Fruit fly (Drosophila melanogaster) whole organism, embryonic: Measurements from ENCODE around the gene Send2.

Experiments
- Aef1 ChIP-seq: fragments of 200-800 bp; sonication (Bioruptor generic); IDR thresholded peaks from 3 replicates; pipeline ENCODE4 v1.3.6; 2022; ENCODE audit warnings: missing biosample characterization, missing genetic modification characterization
- Atf3 ChIP-seq: fragments of 200-800 bp; sonication (Bioruptor generic); optimal IDR thresholded peaks from 3 replicates; lab custom pipeline; 2016; ENCODE audit warnings: missing biosample characterization, missing genetic modification characterization
- CG10321 ChIP-seq: fragments of 200-800 bp; sonication (Bioruptor generic); IDR thresholded peaks from 2 replicates; pipeline ENCODE4 v1.3.6; 2022; ENCODE audit warnings: missing biosample characterization, missing genetic modification characterization
- CG10543 ChIP-seq: fragments of 200-800 bp; sonication (Bioruptor generic); optimal IDR thresholded peaks from 3 replicates; lab custom pipeline; 2017; ENCODE audit warnings: missing biosample characterization, mild to moderate bottlenecking, missing genetic modification characterization, moderate library complexity
- CG15696 ChIP-seq: fragments of 200-800 bp; sonication (Bioruptor generic); optimal IDR thresholded peaks from 2 replicates; lab custom pipeline; 2019; ENCODE audit warnings: missing biosample characterization, mild to moderate bottlenecking, missing genetic modification characterization, moderate library complexity
- CG1647 ChIP-seq: fragments of 200-800 bp; sonication (Bioruptor generic); optimal IDR thresholded peaks from 3 replicates; lab custom pipeline; 2016; ENCODE audit warnings: missing biosample characterization, missing genetic modification characterization
- CG17186 ChIP-seq: fragments of 200-800 bp; sonication (Bioruptor generic); optimal IDR thresholded peaks from 3 replicates; lab custom pipeline; 2017; ENCODE audit warnings: missing biosample characterization, missing genetic modification reagents, missing genetic modification characterization
- CG1792 ChIP-seq: fragments of 200-800 bp; sonication (Bioruptor generic); optimal IDR thresholded peaks from 2 replicates; lab custom pipeline; 2016; ENCODE audit warnings: missing biosample characterization, missing genetic modification characterization
- CG2875 ChIP-seq: fragments of 200-800 bp; sonication (Bioruptor generic); optimal IDR thresholded peaks from 2 replicates; lab custom pipeline; 2017; ENCODE audit warnings: missing biosample characterization, mild to moderate bottlenecking, missing genetic modification characterization, missing genetic modification reagents
- CG31441 ChIP-seq: fragments of 200-800 bp; sonication (Bioruptor generic); IDR thresholded peaks from 2 replicates; pipeline ENCODE4 v1.3.6; 2022; ENCODE audit warnings: missing biosample characterization, missing genetic modification characterization
- CG3995 ChIP-seq: fragments of 200-800 bp; sonication (Bioruptor generic); optimal IDR thresholded peaks from 3 replicates; lab custom pipeline; 2016; ENCODE audit warnings: missing biosample characterization, missing genetic modification characterization
- CG4707 ChIP-seq: fragments of 200-800 bp; sonication (Bioruptor generic); optimal IDR thresholded peaks from 2 replicates; lab custom pipeline; 2018; ENCODE audit warnings: missing biosample characterization, mild to moderate bottlenecking, missing genetic modification characterization, moderate library complexity
- CG5245 ChIP-seq: fragments of 200-800 bp; sonication (Bioruptor generic); optimal IDR thresholded peaks from 3 replicates; lab custom pipeline; 2016; ENCODE audit warnings: missing biosample characterization, missing genetic modification characterization
- CG7271 ChIP-seq: fragments of 200-800 bp; sonication (Bioruptor generic); optimal IDR thresholded peaks from 2 replicates; lab custom pipeline; 2018; ENCODE audit warnings: missing biosample characterization, mild to moderate bottlenecking, missing genetic modification characterization, moderate library complexity
- CG7357 ChIP-seq: fragments of 200-800 bp; sonication (Bioruptor generic); IDR thresholded peaks from 3 replicates; pipeline ENCODE4 v1.3.6; 2022; ENCODE audit warnings: missing biosample characterization, missing genetic modification characterization
- CG7745 ChIP-seq: fragments of 200-800 bp; sonication (Bioruptor generic); optimal IDR thresholded peaks from 2 replicates; lab custom pipeline; 2018; ENCODE audit warnings: missing biosample characterization, mild to moderate bottlenecking, missing genetic modification characterization, moderate library complexity
- CG7963 ChIP-seq: fragments of 200-800 bp; sonication (Bioruptor generic); IDR thresholded peaks from 3 replicates; pipeline ENCODE4 v1.3.6; 2022; ENCODE audit warnings: missing biosample characterization, missing genetic modification characterization; ENCODE audit not compliant: partially characterized antibody
- CG9727 ChIP-seq: fragments of 200-800 bp; sonication (Bioruptor generic); optimal IDR thresholded peaks from 3 replicates; lab custom pipeline; 2017; ENCODE audit warnings: missing biosample characterization, mild to moderate bottlenecking, missing genetic modification characterization
- CG9817 ChIP-seq: fragments of 200-800 bp; sonication (Bioruptor generic); optimal IDR thresholded peaks from 2 replicates; lab custom pipeline; 2018; ENCODE audit warnings: missing biosample characterization, mild to moderate bottlenecking, missing genetic modification characterization, moderate library complexity
- CoRest ChIP-seq: fragments of 200-800 bp; sonication (Bioruptor generic); optimal IDR thresholded peaks from 3 replicates; lab custom pipeline; 2018; ENCODE audit warnings: missing biosample characterization, mild to moderate bottlenecking, missing genetic modification characterization, moderate library complexity
- Dad ChIP-seq: fragments of 200-800 bp; sonication (Bioruptor generic); optimal IDR thresholded peaks from 3 replicates; lab custom pipeline; 2016; ENCODE audit warnings: missing biosample characterization, missing genetic modification characterization
- Elba2 ChIP-seq: fragments of 200-800 bp; sonication (Bioruptor generic); optimal IDR thresholded peaks from 3 replicates; lab custom pipeline; 2016; ENCODE audit warnings: missing biosample characterization, missing genetic modification characterization
- Fer2 ChIP-seq: fragments of 200-800 bp; sonication (Bioruptor generic); optimal IDR thresholded peaks from 2 replicates; lab custom pipeline; 2018; ENCODE audit warnings: missing biosample characterization, mild to moderate bottlenecking, missing genetic modification characterization, moderate library complexity
- HmgD ChIP-seq: fragments of 200-800 bp; sonication (Bioruptor generic); optimal IDR thresholded peaks from 3 replicates; lab custom pipeline; 2016; ENCODE audit warnings: missing biosample characterization, missing genetic modification characterization
- Hr39 ChIP-seq: fragments of >200 bp; optimal IDR thresholded peaks from 2 replicates; lab custom pipeline; 2017
- Lim3 ChIP-seq: fragments of 200-800 bp; sonication (Bioruptor generic); IDR thresholded peaks from 2 replicates; pipeline ENCODE4 v1.3.6; 2022; ENCODE audit warnings: missing biosample characterization, missing genetic modification characterization
- Lpt ChIP-seq: fragments of >200 bp; optimal IDR thresholded peaks from 2 replicates; lab custom pipeline; 2018; ENCODE audit warnings: missing biosample characterization, missing genetic modification characterization
- MESR4 ChIP-seq: fragments of 200-800 bp; sonication (Bioruptor generic); optimal IDR thresholded peaks from 2 replicates; lab custom pipeline; 2018; ENCODE audit warnings: missing biosample characterization, mild to moderate bottlenecking, missing genetic modification characterization, moderate library complexity
- Med ChIP-seq: fragments of 200-800 bp; sonication (Bioruptor generic); peaks from one replicate; lab custom pipeline; 2016; ENCODE audit warnings: missing biosample characterization, missing genetic modification characterization, mild to moderate bottlenecking, inconsistent platforms, moderate library complexity
- NFAT ChIP-seq: fragments of 200-800 bp; sonication (Bioruptor generic); IDR thresholded peaks from 2 replicates; pipeline ENCODE4 v1.3.6; 2022; ENCODE audit warnings: missing biosample characterization, missing genetic modification characterization
- Pdp1 ChIP-seq, 2 experiments: fragments of 200-800 bp; sonication (Bioruptor generic); optimal IDR thresholded peaks; 3 replicates each; lab custom pipeline; 2016; ENCODE audit warnings: missing biosample characterization in 2 of 2, missing genetic modification characterization in 2 of 2, mild to moderate bottlenecking in 1 of 2, moderate library complexity in 1 of 2
- Poxn ChIP-seq: fragments of 200-800 bp; sonication (Bioruptor generic); IDR thresholded peaks from 2 replicates; pipeline ENCODE4 v1.3.6; 2022; ENCODE audit warnings: missing biosample characterization, missing genetic modification characterization
- Six4 ChIP-seq: fragments of 200-800 bp; sonication (Bioruptor generic); optimal IDR thresholded peaks from 2 replicates; lab custom pipeline; 2016; ENCODE audit warnings: missing biosample characterization, missing genetic modification characterization
- Sry-δ ChIP-seq: fragments of 200-800 bp; sonication (Bioruptor generic); optimal IDR thresholded peaks from 2 replicates; lab custom pipeline; 2016; ENCODE audit warnings: missing biosample characterization, missing genetic modification characterization
- croc ChIP-seq: fragments of 200-800 bp; sonication (Bioruptor generic); conservative IDR thresholded peaks from 3 replicates; pipeline ENCODE4 v1.3.6; 2022; ENCODE audit warnings: missing biosample characterization, missing genetic modification characterization
- dmrt99B ChIP-seq: fragments of 200-800 bp; sonication (Bioruptor generic); optimal IDR thresholded peaks from 2 replicates; lab custom pipeline; 2018; ENCODE audit warnings: missing biosample characterization, mild to moderate bottlenecking, missing genetic modification characterization, moderate library complexity
- ems ChIP-seq: fragments of 200-800 bp; sonication (Bioruptor generic); optimal IDR thresholded peaks from 3 replicates; lab custom pipeline; 2016; ENCODE audit warnings: missing biosample characterization, missing genetic modification characterization
- esg ChIP-seq: fragments of 200-800 bp; sonication (Bioruptor generic); conservative IDR thresholded peaks from 2 replicates; pipeline ENCODE4 v1.3.6; 2022; ENCODE audit warnings: missing biosample characterization, missing genetic modification characterization
- fru ChIP-seq: fragments of >200 bp; optimal IDR thresholded peaks from 2 replicates; lab custom pipeline; 2017
- hbn ChIP-seq: fragments of 200-800 bp; sonication (Bioruptor generic); IDR thresholded peaks from 2 replicates; pipeline ENCODE4 v1.3.6; 2022; ENCODE audit warnings: missing biosample characterization, missing genetic modification characterization; ENCODE audit not compliant: partially characterized antibody
- her ChIP-seq: fragments of 200-800 bp; sonication (Bioruptor generic); optimal IDR thresholded peaks from 2 replicates; lab custom pipeline; 2016; ENCODE audit warnings: missing biosample characterization, missing genetic modification characterization
- maf-S ChIP-seq: fragments of 200-800 bp; sonication (Bioruptor generic); optimal IDR thresholded peaks from 2 replicates; lab custom pipeline; 2016; ENCODE audit warnings: missing biosample characterization, missing genetic modification characterization
- nau ChIP-seq: fragments of 200-800 bp; sonication (Bioruptor generic); optimal IDR thresholded peaks from 3 replicates; lab custom pipeline; 2017; ENCODE audit warnings: missing biosample characterization, mild to moderate bottlenecking, missing genetic modification characterization, missing genetic modification reagents
- oc ChIP-seq: fragments of 200-800 bp; sonication (Bioruptor generic); optimal IDR thresholded peaks from 2 replicates; lab custom pipeline; 2018; ENCODE audit warnings: missing biosample characterization, mild to moderate bottlenecking, missing genetic modification characterization, moderate library complexity
- pros ChIP-seq: fragments of 200-800 bp; sonication (Bioruptor generic); optimal IDR thresholded peaks from 3 replicates; lab custom pipeline; 2019; ENCODE audit warnings: missing biosample characterization, mild to moderate bottlenecking, missing genetic modification characterization, moderate library complexity
- repo ChIP-seq: fragments of 200-800 bp; sonication (Bioruptor generic); optimal IDR thresholded peaks from 2 replicates; lab custom pipeline; 2016; ENCODE audit warnings: missing biosample characterization, missing genetic modification characterization
- row ChIP-seq: fragments of 200-800 bp; sonication (Bioruptor generic); IDR thresholded peaks from 3 replicates; pipeline ENCODE4 v1.3.6; 2022; ENCODE audit warnings: missing biosample characterization, missing genetic modification characterization
- seq ChIP-seq: fragments of 200-800 bp; sonication (Bioruptor generic); IDR thresholded peaks from 2 replicates; pipeline ENCODE4 v1.3.6; 2022; ENCODE audit warnings: missing biosample characterization, missing genetic modification characterization
- sisA ChIP-seq: fragments of 200-800 bp; sonication (Bioruptor generic); IDR thresholded peaks from 2 replicates; pipeline ENCODE4 v1.3.6; 2022; ENCODE audit warnings: missing biosample characterization, missing genetic modification characterization
- slou ChIP-seq: fragments of 200-800 bp; sonication (Bioruptor generic); optimal IDR thresholded peaks from 3 replicates; lab custom pipeline; 2016; ENCODE audit warnings: missing biosample characterization, missing genetic modification characterization
- vfl ChIP-seq: fragments of 200-800 bp; sonication (Bioruptor generic); optimal IDR thresholded peaks from 2 replicates; lab custom pipeline; 2016; ENCODE audit warnings: missing biosample characterization, missing genetic modification characterization

Gene Send2

dm6 chr2L:14368833-14369232, 22.3 kb upstream of the Send2 start:
- TF ChIP-seq row (GFP tag; lab: Robert Waterston, UW) = peak; percentile 28; the same call in 1 of the 3 replicates
- peak; percentile 58 for TF ChIP-seq Med (GFP tag; lab: Kevin White, UChicago)
- no peak for TF ChIP-seq Lpt (GFP tag; lab: Kevin White, UChicago)
- TF ChIP-seq hbn (GFP tag; lab: Robert Waterston, UW) = no peak

- TF ChIP-seq Poxn (GFP tag; lab: Robert Waterston, UW) (no peak), CG7271 (peak; percentile 36), CG3995 (GFP tag; lab: Kevin White, UChicago) (no peak), CG4707 (GFP tag; lab: Kevin White, UChicago) (no peak), CG10543 (GFP tag; lab: Kevin White, UChicago) (no peak), esg (GFP tag; lab: Robert Waterston, UW) (peak; percentile 38), Elba2 (GFP tag; lab: Kevin White, UChicago) (no peak), oc (tag; lab: Kevin White, UChicago) (peak; percentile 13), CG1792 (GFP tag; lab: Kevin White, UChicago) (no peak), HmgD (GFP tag; lab: Kevin White, UChicago) (no peak), Sry-δ (no peak), CG2875 (GFP tag; lab: Kevin White, UChicago) (peak; percentile 17), Aef1 (no peak), sisA (GFP tag; lab: Robert Waterston, UW) (0 out of 2 replicates have a peak, but pooled peaks have one; percentile 19), CG17186 (GFP tag; lab: Kevin White, UChicago) (no peak), slou (GFP tag; lab: Kevin White, UChicago) (peak; percentile 21), fru (lab: Kevin White, UChicago) (no peak), croc (GFP tag; lab: Robert Waterston, UW) (peak; percentile 18; the same call in 1 of the 3 replicates), CG31441 (peak; percentile 81), dmrt99B (tag; lab: Kevin White, UChicago) (peak; percentile 86), Atf3 (GFP tag; lab: Kevin White, UChicago) (no peak), CG10321 (no peak), Lim3 (GFP tag; lab: Robert Waterston, UW) (no peak), CG7745 (tag; lab: Kevin White, UChicago) (no peak), her (GFP tag; lab: Kevin White, UChicago) (no peak), Hr39 (no peak), maf-S (GFP tag; lab: Kevin White, UChicago) (no peak), Pdp1 (GFP tag; optimal IDR thresholded peaks at IDR 0.05; lab: Kevin White, UChicago) (no peak), CG7357 (GFP tag; lab: Robert Waterston, UW) (no peak), CG5245 (GFP tag; lab: Kevin White, UChicago) (no peak), Six4 (peak; percentile 22), ems (GFP tag; lab: Kevin White, UChicago) (no peak), seq (GFP tag; lab: Robert Waterston, UW) (no peak), NFAT (no peak), CG9817 (tag; lab: Kevin White, UChicago) (no peak), repo (GFP tag; lab: Kevin White, UChicago) (no peak), vfl (GFP tag; lab: Kevin White, UChicago) (no peak), Dad (no peak), CG15696 (tag; lab: Kevin White, UChicago) (peak; percentile 31), CG7963 (GFP tag; lab: Robert Waterston, UW) (no peak), nau (GFP tag; lab: Kevin White, UChicago) (peak; percentile 44), MESR4 (GFP tag; lab: Kevin White, UChicago) (no peak), Fer2 (tag; lab: Kevin White, UChicago) (no peak), CG1647 (no peak), row (GFP tag; lab: Robert Waterston, UW) (peak; percentile 38), CoRest (no peak), CG9727 (GFP tag; lab: Kevin White, UChicago) (peak; percentile 80), pros (GFP tag; lab: Kevin White, UChicago) (no peak)
These were observed 20.8 kb upstream of the Send2 start for dm6 chr2L:14367274-14367669.
